Fruit fly (Drosophila melanogaster): ENCODE data around the gene CG5194.

Gene CG5194

dm6 chr3L:9057429-9058088 lies 47.9 kb upstream of the CG5194 start (continued):
- peak; percentile 72 for TF ChIP-seq fkh (GFP tag; optimal IDR thresholded peaks at IDR 0.05)
- peak; percentile 98 for TF ChIP-seq ss (GFP tag; optimal IDR thresholded peaks at IDR 0.05)
- peak; percentile 97 for TF ChIP-seq CG6792 (GFP tag; optimal IDR thresholded peaks at IDR 0.05)
- TF ChIP-seq Sox102F (GFP tag; optimal IDR thresholded peaks at IDR 0.05): peak; percentile 96
- TF ChIP-seq Hr39 (GFP tag; optimal IDR thresholded peaks at IDR 0.05): peak; percentile 86
- TF ChIP-seq Met (GFP tag; optimal IDR thresholded peaks at IDR 0.05): peak; percentile 96
- TF ChIP-seq esn (GFP tag; optimal IDR thresholded peaks at IDR 0.05): peak; percentile 98
- TF ChIP-seq CG11762 (GFP tag; optimal IDR thresholded peaks at IDR 0.05; ENCODE audit: insufficient read depth): peak; percentile 94
- TF ChIP-seq CG11902 (GFP tag; optimal IDR thresholded peaks at IDR 0.05): peak; percentile 92
- peak; percentile 97 for TF ChIP-seq CG8632 (GFP tag; optimal IDR thresholded peaks at IDR 0.05)
- TF ChIP-seq Hr4 (GFP tag; optimal IDR thresholded peaks at IDR 0.05): peak; percentile 95
- TF ChIP-seq CG16779 (tag; optimal IDR thresholded peaks at IDR 0.05): peak; percentile 95
- TF ChIP-seq Eip93F (GFP tag; optimal IDR thresholded peaks at IDR 0.05): peak; percentile 90
- TF ChIP-seq CG10669 (GFP tag; optimal IDR thresholded peaks at IDR 0.05): peak; percentile 97
- peak; percentile 97 for TF ChIP-seq achi (GFP tag; optimal IDR thresholded peaks at IDR 0.05)
- TF ChIP-seq CG7368 (GFP tag; optimal IDR thresholded peaks at IDR 0.05): peak; percentile 95
- peak; percentile 94 for TF ChIP-seq dac (GFP tag; optimal IDR thresholded peaks at IDR 0.05)
- peak; percentile 93 for TF ChIP-seq CG6854 (GFP tag; optimal IDR thresholded peaks at IDR 0.05)
- TF ChIP-seq Eip75B (GFP tag; optimal IDR thresholded peaks at IDR 0.05): peak; percentile 97
- peak; percentile 96 for TF ChIP-seq Lpt (GFP tag; optimal IDR thresholded peaks at IDR 0.05)

dm6 chr3L:9055870-9056807 lies 46.5 kb upstream of the CG5194 start:
- TF ChIP-seq CG11294 (GFP tag; IDR thresholded peaks at IDR 0.05): no peak
- TF ChIP-seq Eip78C (GFP tag): no peak
- TF ChIP-seq Sox102F (GFP tag; optimal IDR thresholded peaks at IDR 0.05): no peak
- TF ChIP-seq CG9139 (GFP tag; optimal IDR thresholded peaks at IDR 0.05): no peak
- TF ChIP-seq acj6 (GFP tag; optimal IDR thresholded peaks at IDR 0.05): no peak
- TF ChIP-seq Eip93F (GFP tag; optimal IDR thresholded peaks at IDR 0.05): no peak
- TF ChIP-seq dsx (GFP tag; optimal IDR thresholded peaks at IDR 0.05; ENCODE audit: poor library complexity, severe bottlenecking): peak; percentile 0
- no peak for TF ChIP-seq CG6792 (GFP tag; optimal IDR thresholded peaks at IDR 0.05)
- TF ChIP-seq fkh (GFP tag; optimal IDR thresholded peaks at IDR 0.05): no peak
- peak; percentile 65 for TF ChIP-seq Lpt (GFP tag; optimal IDR thresholded peaks at IDR 0.05)
- no peak for TF ChIP-seq svp (GFP tag)
- TF ChIP-seq CG11902 (GFP tag; optimal IDR thresholded peaks at IDR 0.05): no peak
- TF ChIP-seq cyc (GFP tag; optimal IDR thresholded peaks at IDR 0.05): no peak
- no peak for TF ChIP-seq lz (GFP tag; optimal IDR thresholded peaks at IDR 0.05)
- 0 out of 3 replicates have a peak, but pooled peaks have one; percentile 16 for TF ChIP-seq CG6163 (GFP tag; IDR thresholded peaks at IDR 0.05)
- no peak for TF ChIP-seq CG3919 (GFP tag; optimal IDR thresholded peaks at IDR 0.05)
- TF ChIP-seq Hr38 (GFP tag; optimal IDR thresholded peaks at IDR 0.05): no peak
- no peak for TF ChIP-seq esn (GFP tag; optimal IDR thresholded peaks at IDR 0.05)
- TF ChIP-seq eg (GFP tag; IDR thresholded peaks at IDR 0.05): no peak
- TF ChIP-seq topi (GFP tag; optimal IDR thresholded peaks at IDR 0.05): no peak
- no peak for TF ChIP-seq CG7368 (GFP tag; optimal IDR thresholded peaks at IDR 0.05)
- no peak for TF ChIP-seq CG4318 (GFP tag; optimal IDR thresholded peaks at IDR 0.05)
- no peak for TF ChIP-seq salr (GFP tag; optimal IDR thresholded peaks at IDR 0.05)
- TF ChIP-seq Gug (GFP tag; IDR thresholded peaks at IDR 0.05): no peak
- TF ChIP-seq CG11762 (GFP tag; optimal IDR thresholded peaks at IDR 0.05; ENCODE audit: insufficient read depth): no peak
- TF ChIP-seq Sox14 (GFP tag; optimal IDR thresholded peaks at IDR 0.05): no peak
- no peak for TF ChIP-seq CG3032 (tag; optimal IDR thresholded peaks at IDR 0.05)
- TF ChIP-seq CG8632 (GFP tag; optimal IDR thresholded peaks at IDR 0.05): no peak
- TF ChIP-seq CG6854 (GFP tag; optimal IDR thresholded peaks at IDR 0.05): peak; percentile 17
- TF ChIP-seq OdsH (GFP tag; optimal IDR thresholded peaks at IDR 0.05): no peak
- no peak for TF ChIP-seq CG10631 (GFP tag; optimal IDR thresholded peaks at IDR 0.05)
- peak; percentile 91 for TF ChIP-seq vri (GFP tag; optimal IDR thresholded peaks at IDR 0.05)
- no peak for TF ChIP-seq Ets96B (tag; optimal IDR thresholded peaks at IDR 0.05)
- TF ChIP-seq Smox (GFP tag; optimal IDR thresholded peaks at IDR 0.05): no peak
- no peak for TF ChIP-seq pdm3 (GFP tag; optimal IDR thresholded peaks at IDR 0.05)
- TF ChIP-seq net (GFP tag; optimal IDR thresholded peaks at IDR 0.05): peak; percentile 37
- TF ChIP-seq CG34406 (GFP tag; optimal IDR thresholded peaks at IDR 0.05): no peak
- TF ChIP-seq ss (GFP tag; optimal IDR thresholded peaks at IDR 0.05): peak in 1 of 2 experiments; percentile 24

Measured in whole organism, prepupa.